Worm (Caenorhabditis elegans) whole organism, late embryonic: Measurements from ENCODE around the gene ZC204.14.

Experiments used
- ceh-30 ChIP-seq: fragments of 150-350 bp; optimal IDR thresholded peaks from 2 replicates; lab custom pipeline; 2014; ENCODE audit warnings: missing biosample characterization, missing genetic modification characterization
- hlh-15 ChIP-seq: sonication (generic microtip); optimal IDR thresholded peaks from 2 replicates; lab custom pipeline; 2016; ENCODE audit warnings: missing genetic modification characterization, missing compliant biosample characterization
- hlh-30 ChIP-seq: sonication (generic microtip); optimal IDR thresholded peaks from 2 replicates; lab custom pipeline; 2017; ENCODE audit warnings: antibody characterized with exemption, missing genetic modification characterization, missing compliant biosample characterization; ENCODE audit not compliant: insufficient read depth
- lin-11 ChIP-seq: fragments of 200-800 bp; sonication (Bioruptor generic); optimal IDR thresholded peaks from 2 replicates; lab custom pipeline; 2018; ENCODE audit warnings: mild to moderate bottlenecking, missing genetic modification characterization, missing compliant biosample characterization
- pag-3 ChIP-seq: sonication (generic microtip); optimal IDR thresholded peaks from 2 replicates; lab custom pipeline; 2016; ENCODE audit warnings: missing compliant biosample characterization, missing genetic modification characterization, borderline replicate concordance
- pha-4 ChIP-seq: fragments of 150-350 bp; optimal IDR thresholded peaks from 2 replicates; lab custom pipeline; 2018; ENCODE audit warnings: missing biosample characterization, missing genetic modification reagents, missing genetic modification characterization
- pros-1 ChIP-seq: fragments of 150-350 bp; optimal IDR thresholded peaks from 2 replicates; lab custom pipeline; 2014; ENCODE audit warnings: missing biosample characterization, missing genetic modification reagents, missing genetic modification characterization
- ref-2 ChIP-seq: sonication (generic microtip); optimal IDR thresholded peaks from 2 replicates; lab custom pipeline; 2016; ENCODE audit warnings: missing genetic modification characterization, missing compliant biosample characterization
- zip-5 ChIP-seq: sonication (generic microtip); optimal IDR thresholded peaks from 2 replicates; lab custom pipeline; 2016; ENCODE audit warnings: missing genetic modification characterization, missing compliant biosample characterization

ce11 chrII:1694530-1694929 lies 31.8 kb upstream of the ZC204.14 start, which contains the start of gene fbxc-26:
- TF ChIP-seq ceh-30 (tag; lab: Kevin White, UChicago) (no peak), pros-1 (tag; lab: Kevin White, UChicago) (no peak), pag-3 (tag; lab: Kevin White, UChicago) (no peak), hlh-15 (tag; lab: Kevin White, UChicago) (no peak), hlh-30 (tag; lab: Kevin White, UChicago) (no peak), lin-11 (tag; lab: Kevin White, UChicago) (no peak), ref-2 (no peak), zip-5 (tag; lab: Kevin White, UChicago) (no peak), pha-4 (tag; lab: Kevin White, UChicago) (no peak)
